Worm (Caenorhabditis elegans) whole organism, early embryonic: ENCODE measurements around the gene C01G6.9.

Source experiments
- F13C5.2 ChIP-seq: sonication (generic microtip); optimal IDR thresholded peaks from 2 replicates; lab custom pipeline; 2017; ENCODE audit warnings: mild to moderate bottlenecking, missing genetic modification characterization, inconsistent platforms, missing compliant biosample characterization
- aly-1 ChIP-seq: sonication (generic microtip); optimal IDR thresholded peaks from 2 replicates; lab custom pipeline; 2016; ENCODE audit warnings: missing genetic modification characterization, missing compliant biosample characterization
- ama-1 ChIP-seq: fragments of 150-350 bp; optimal IDR thresholded peaks from 2 replicates; lab custom pipeline; 2014
- ceh-13 ChIP-seq: fragments of 200-800 bp; sonication (Bioruptor generic); optimal IDR thresholded peaks from 2 replicates; lab custom pipeline; 2018; ENCODE audit warnings: mild to moderate bottlenecking, missing genetic modification characterization, missing compliant biosample characterization
- flt-1 ChIP-seq: fragments of 200-800 bp; sonication (Bioruptor generic); IDR thresholded peaks from 2 replicates; pipeline ENCODE4 v1.3.6; 2022; ENCODE audit warnings: missing genetic modification characterization, missing compliant biosample characterization
- hmg-4 ChIP-seq: fragments of 200-800 bp; sonication (Bioruptor generic); optimal IDR thresholded peaks from 2 replicates; lab custom pipeline; 2018; ENCODE audit warnings: mild to moderate bottlenecking, missing genetic modification characterization, missing compliant biosample characterization
- hnd-1 ChIP-seq: sonication (generic microtip); optimal IDR thresholded peaks from 2 replicates; lab custom pipeline; 2016; ENCODE audit warnings: missing genetic modification characterization, missing compliant biosample characterization
- pes-1 ChIP-seq: fragments of 200-800 bp; sonication (Bioruptor generic); IDR thresholded peaks from 2 replicates; pipeline ENCODE4 v1.3.6; 2022; ENCODE audit warnings: missing genetic modification reagents, missing genetic modification characterization, missing compliant biosample characterization
- scrt-1 ChIP-seq: fragments of 200-800 bp; sonication (Bioruptor generic); IDR thresholded peaks from 2 replicates; pipeline ENCODE4 v1.3.6; 2022; ENCODE audit warnings: missing genetic modification characterization, missing compliant biosample characterization
- sea-1 ChIP-seq: fragments of 200-800 bp; sonication (Bioruptor generic); conservative IDR thresholded peaks from 2 replicates; pipeline ENCODE4 v1.3.6; 2022; ENCODE audit warnings: missing genetic modification characterization, missing compliant biosample characterization
- tbx-11 ChIP-seq: fragments of 200-800 bp; sonication (Bioruptor generic); IDR thresholded peaks from 2 replicates; pipeline ENCODE4 v1.3.6; 2022; ENCODE audit warnings: missing genetic modification characterization, missing compliant biosample characterization
- tbx-37 ChIP-seq: fragments of 200-800 bp; sonication (Bioruptor generic); conservative IDR thresholded peaks from 2 replicates; pipeline ENCODE4 v1.3.6; 2022; ENCODE audit warnings: missing genetic modification reagents, missing genetic modification characterization, missing compliant biosample characterization

DNA sequence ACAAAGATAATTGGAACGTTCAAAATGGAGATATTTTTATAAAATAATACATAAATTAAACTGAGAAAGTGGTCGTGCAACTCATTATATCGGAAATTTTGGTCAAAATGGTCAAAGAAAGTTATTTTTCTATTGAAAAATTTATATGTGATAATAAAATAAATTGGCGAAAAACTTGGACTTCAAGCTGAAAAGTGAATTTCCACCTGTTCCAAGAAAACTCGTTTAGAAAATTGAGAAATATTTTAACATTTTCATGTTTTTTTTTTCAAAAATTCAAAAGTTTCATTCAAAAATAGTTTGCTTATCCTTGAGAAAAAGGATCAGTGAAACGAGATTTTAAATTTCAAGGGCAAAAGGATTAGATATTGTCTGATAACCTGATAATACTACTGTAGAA lies 16.6 kb downstream of the C01G6.9 start:
- no peak for TF ChIP-seq ama-1 (lab: Kevin White, UChicago)
- no peak for TF ChIP-seq hmg-4 (GFP tag; lab: Kevin White, UChicago)
- TF ChIP-seq tbx-37: no peak
- TF ChIP-seq pes-1 (GFP tag; lab: Robert Waterston, UW): no peak
- TF ChIP-seq tbx-11 (GFP tag; lab: Robert Waterston, UW): no peak
- TF ChIP-seq ceh-13: no peak
- TF ChIP-seq sea-1: no peak
- TF ChIP-seq F13C5.2: no peak
- TF ChIP-seq scrt-1 (GFP tag; lab: Robert Waterston, UW): no peak
- TF ChIP-seq hnd-1 (tag; lab: Kevin White, UChicago): no peak
- TF ChIP-seq aly-1 (tag; lab: Kevin White, UChicago): no peak
- TF ChIP-seq flt-1 (GFP tag; lab: Robert Waterston, UW): no peak
